Fruit fly (Drosophila melanogaster) whole organism, wandering third instar larva: ENCODE results near the gene CG13059.

Source experiments
- Abd-B ChIP-seq: fragments of >200 bp; optimal IDR thresholded peaks from 2 replicates; lab custom pipeline; 2017; ENCODE audit warnings: missing biosample characterization, missing genetic modification characterization
- CG32264 ChIP-seq: fragments of 200-800 bp; sonication (Bioruptor generic); optimal IDR thresholded peaks from 2 replicates; lab custom pipeline; 2016; ENCODE audit warnings: missing biosample characterization, missing genetic modification characterization
- CG9705 ChIP-seq: fragments of 200-800 bp; sonication (Bioruptor generic); optimal IDR thresholded peaks from 2 replicates; lab custom pipeline; 2018; ENCODE audit warnings: missing biosample characterization, mild to moderate bottlenecking, missing genetic modification characterization
- Dfd ChIP-seq: fragments of >200 bp; optimal IDR thresholded peaks from 2 replicates; lab custom pipeline; 2017; ENCODE audit warnings: missing biosample characterization, missing genetic modification characterization
- Dif ChIP-seq: fragments of 200-275, 200-300 bp; sonication (Bioruptor generic); optimal IDR thresholded peaks from 2 replicates; lab custom pipeline; 2018; ENCODE audit warnings: missing biosample characterization, missing genetic modification characterization; ENCODE audit not compliant: partially characterized antibody
- GATAd ChIP-seq: sonication (Bioruptor generic); optimal IDR thresholded peaks from 2 replicates; lab custom pipeline; 2016; ENCODE audit warnings: missing biosample characterization, missing genetic modification characterization
- HLH106 ChIP-seq: fragments of 200-800 bp; optimal IDR thresholded peaks from 3 replicates; lab custom pipeline; 2019; ENCODE audit warnings: missing biosample characterization, mild to moderate bottlenecking, missing genetic modification characterization, moderate library complexity
- Hnf4 ChIP-seq: fragments of 200-800 bp; sonication (Bioruptor generic); optimal IDR thresholded peaks from 2 replicates; lab custom pipeline; 2016; ENCODE audit warnings: missing biosample characterization, mild to moderate bottlenecking, missing genetic modification characterization
- Hr78 ChIP-seq: fragments of >200 bp; optimal IDR thresholded peaks from 2 replicates; lab custom pipeline; 2017; ENCODE audit warnings: missing biosample characterization, missing genetic modification characterization
- Hr83 ChIP-seq: fragments of 200-300 bp; sonication (Bioruptor generic); optimal IDR thresholded peaks from 2 replicates; lab custom pipeline; 2016; ENCODE audit warnings: missing biosample characterization, mild to moderate bottlenecking, missing genetic modification characterization, moderate library complexity; ENCODE audit not compliant: poor library complexity, severe bottlenecking
- Jra ChIP-seq: sonication (Bioruptor generic); optimal IDR thresholded peaks from 2 replicates; lab custom pipeline; 2016; ENCODE audit warnings: missing biosample characterization, missing genetic modification characterization
- Mio ChIP-seq: sonication (Bioruptor generic); optimal IDR thresholded peaks from 2 replicates; lab custom pipeline; 2016; ENCODE audit warnings: missing biosample characterization, missing genetic modification characterization
- N ChIP-seq: fragments of >200 bp; optimal IDR thresholded peaks from 2 replicates; lab custom pipeline; 2018; ENCODE audit warnings: missing biosample characterization, missing external identifiers, missing genetic modification characterization
- OdsH ChIP-seq: fragments of 200-800 bp; sonication (Bioruptor generic); optimal IDR thresholded peaks from 2 replicates; lab custom pipeline; 2016; ENCODE audit warnings: missing biosample characterization, mild to moderate bottlenecking, missing genetic modification characterization
- Rel ChIP-seq, 2 experiments: fragments of 200-800 bp; sonication (Bioruptor generic) in 1 of 2; optimal IDR thresholded peaks; 2 replicates in 1 of 2; 3 replicates in 1 of 2; lab custom pipeline; 2016 to 2019; ENCODE audit warnings: mild to moderate bottlenecking in 2 of 2, missing biosample characterization in 2 of 2, missing genetic modification characterization in 2 of 2, moderate library complexity in 1 of 2
- Sp1 ChIP-seq: fragments of 200-800 bp; sonication (Bioruptor generic); optimal IDR thresholded peaks from 3 replicates; lab custom pipeline; 2019; ENCODE audit warnings: missing biosample characterization, mild to moderate bottlenecking, missing genetic modification characterization, moderate library complexity
- Vsx2 ChIP-seq: fragments of 200-300, 225-300 bp; sonication (Bioruptor generic); optimal IDR thresholded peaks from 2 replicates; lab custom pipeline; 2018; ENCODE audit warnings: missing biosample characterization, missing genetic modification characterization; ENCODE audit not compliant: partially characterized antibody
- br ChIP-seq: fragments of 200-800 bp; sonication (Bioruptor generic); optimal IDR thresholded peaks from 2 replicates; lab custom pipeline; 2016; ENCODE audit warnings: missing biosample characterization, missing genetic modification characterization
- brk ChIP-seq: fragments of 200-800 bp; sonication (Bioruptor generic); optimal IDR thresholded peaks from 2 replicates; lab custom pipeline; 2016; ENCODE audit warnings: missing biosample characterization, mild to moderate bottlenecking, missing genetic modification characterization
- dl ChIP-seq, 2 experiments: fragments of 175-275, 200-275 bp in 1 of 2; fragments of 200-275 bp in 1 of 2; sonication (Bioruptor generic); optimal IDR thresholded peaks; lab custom pipeline; 2018; ENCODE audit warnings: mild to moderate bottlenecking in 2 of 2, missing biosample characterization in 2 of 2, missing genetic modification characterization in 2 of 2, moderate library complexity in 2 of 2; ENCODE audit not compliant: partially characterized antibody in 2 of 2, insufficient read depth in 1 of 2
- dmrt93B ChIP-seq: fragments of 200-800 bp; sonication (Bioruptor generic); optimal IDR thresholded peaks from 2 replicates; lab custom pipeline; 2018; ENCODE audit warnings: missing biosample characterization, mild to moderate bottlenecking, missing genetic modification characterization
- dsf ChIP-seq: sonication (Bioruptor generic); optimal IDR thresholded peaks from 2 replicates; lab custom pipeline; 2016; ENCODE audit warnings: missing biosample characterization, missing genetic modification characterization, borderline replicate concordance
- ey ChIP-seq: fragments of 200-800 bp; sonication (Bioruptor generic); optimal IDR thresholded peaks from 2 replicates; lab custom pipeline; 2016; ENCODE audit warnings: missing biosample characterization, missing genetic modification characterization
- foxo ChIP-seq, 2 experiments: fragments of 200-800 bp; sonication (Bioruptor generic); optimal IDR thresholded peaks; 2 replicates in 1 of 2; 3 replicates in 1 of 2; lab custom pipeline; 2016 to 2017; ENCODE audit warnings: missing biosample characterization in 2 of 2, missing genetic modification characterization in 2 of 2
- fru ChIP-seq: fragments of 200-800 bp; sonication (Bioruptor generic); optimal IDR thresholded peaks from 3 replicates; lab custom pipeline; 2016; ENCODE audit warnings: missing biosample characterization, mild to moderate bottlenecking, missing genetic modification characterization
- h ChIP-seq: fragments of 200-800 bp; sonication (Bioruptor generic); optimal IDR thresholded peaks from 3 replicates; lab custom pipeline; 2016; ENCODE audit warnings: missing biosample characterization, mild to moderate bottlenecking, missing genetic modification characterization
- jim ChIP-seq: fragments of 175-275, 200-325 bp; sonication (Bioruptor generic); optimal IDR thresholded peaks from 2 replicates; lab custom pipeline; 2016; ENCODE audit warnings: missing biosample characterization, mild to moderate bottlenecking, missing genetic modification characterization
- lola ChIP-seq: fragments of >200 bp; optimal IDR thresholded peaks from 2 replicates; lab custom pipeline; 2017; ENCODE audit warnings: missing biosample characterization, missing genetic modification characterization
- pan ChIP-seq: fragments of >200 bp; optimal IDR thresholded peaks from 2 replicates; lab custom pipeline; 2017
- psq ChIP-seq: fragments of 200-800 bp; sonication (Bioruptor generic); optimal IDR thresholded peaks from 3 replicates; lab custom pipeline; 2017; ENCODE audit warnings: missing biosample characterization, mild to moderate bottlenecking, missing genetic modification characterization, moderate library complexity
- rgr ChIP-seq: fragments of 200-800 bp; sonication (Bioruptor generic); optimal IDR thresholded peaks from 3 replicates; lab custom pipeline; 2016; ENCODE audit warnings: missing biosample characterization, mild to moderate bottlenecking, missing genetic modification characterization
- sage ChIP-seq: fragments of 200-800 bp; sonication (Bioruptor generic); optimal IDR thresholded peaks from 2 replicates; lab custom pipeline; 2016; ENCODE audit warnings: missing biosample characterization, mild to moderate bottlenecking, missing genetic modification characterization
- sv ChIP-seq: fragments of 200-800 bp; sonication (Bioruptor generic); optimal IDR thresholded peaks from 3 replicates; lab custom pipeline; 2016; ENCODE audit warnings: missing biosample characterization, missing genetic modification characterization
- tai ChIP-seq: sonication (Bioruptor generic); optimal IDR thresholded peaks from 2 replicates; lab custom pipeline; 2016; ENCODE audit warnings: missing biosample characterization, missing genetic modification characterization
- woc ChIP-seq: sonication (Bioruptor generic); optimal IDR thresholded peaks from 2 replicates; lab custom pipeline; 2016; ENCODE audit warnings: missing biosample characterization, mild to moderate bottlenecking, missing genetic modification characterization

CG13059 gene

dm6 chr3L:16362119-16362653, 38.7 kb downstream of the CG13059 start, which contains the start of gene Cpr72Ea:
TSS of gene Cpr72Ea (plus strand) at chr3L:16362603.
- TF ChIP-seq Hr83: no peak
- TF ChIP-seq sage (GFP tag; lab: Kevin White, UChicago): no peak
- no peak for TF ChIP-seq psq (GFP tag; lab: Kevin White, UChicago)
- TF ChIP-seq lola: no peak
- no peak for TF ChIP-seq HLH106 (tag; lab: Kevin White, UChicago)
- TF ChIP-seq Abd-B (GFP tag; lab: Kevin White, UChicago): no peak
- no peak for TF ChIP-seq Vsx2 (GFP tag; lab: Kevin White, UChicago)
- no peak for TF ChIP-seq rgr (GFP tag; lab: Kevin White, UChicago)
- TF ChIP-seq Dif (GFP tag; lab: Kevin White, UChicago): no peak

dm6 chr3L:16364182-16364581, 40.7 kb downstream of the CG13059 start:
- TF ChIP-seq woc (peak; percentile 67), psq (GFP tag; lab: Kevin White, UChicago) (peak; percentile 66), Dif (GFP tag; lab: Kevin White, UChicago) (no peak), Abd-B (GFP tag; lab: Kevin White, UChicago) (no peak), Mio (no peak), CG9705 (peak; percentile 39), Vsx2 (GFP tag; lab: Kevin White, UChicago) (no peak), br (peak; percentile 73), brk (peak; percentile 27), N (no peak), rgr (GFP tag; lab: Kevin White, UChicago) (peak; percentile 70), CG32264 (GFP tag; lab: Kevin White, UChicago) (peak; percentile 25), OdsH (GFP tag; lab: Kevin White, UChicago) (peak; percentile 81), Sp1 (GFP tag; lab: Kevin White, UChicago) (peak; percentile 78), fru (GFP tag; lab: Kevin White, UChicago) (peak; percentile 81), dl (GFP tag; optimal IDR thresholded peaks at IDR 0.05; lab: Kevin White, UChicago; ENCODE audit: insufficient read depth in 1 of 2, partially characterized antibody in 2 of 2) (no peak), Hnf4 (GFP tag; lab: Kevin White, UChicago) (peak; percentile 65), h (peak; percentile 83), foxo (GFP tag; optimal IDR thresholded peaks at IDR 0.05; lab: Kevin White, UChicago) (peak in 1 of 2 experiments; percentile 78), HLH106 (tag; lab: Kevin White, UChicago) (peak; percentile 82), dmrt93B (GFP tag; lab: Kevin White, UChicago) (peak; percentile 56), ey (peak; percentile 69)
- TF ChIP-seq, all 38 proteins: peak for 16

dm6 chr3L:16364599-16364998, 41.1 kb downstream of the CG13059 start, which contains the start of gene Cpr72Eb:
TSS of gene Cpr72Eb (plus strand) at chr3L:16364899.
- TF ChIP-seq dl (GFP tag; optimal IDR thresholded peaks at IDR 0.05; lab: Kevin White, UChicago; ENCODE audit: insufficient read depth in 1 of 2, partially characterized antibody in 2 of 2): no peak
- no peak for TF ChIP-seq CG32264 (GFP tag; lab: Kevin White, UChicago)
- no peak for TF ChIP-seq Hr83
- no peak for TF ChIP-seq sv (GFP tag; lab: Kevin White, UChicago)
- no peak for TF ChIP-seq Dif (GFP tag; lab: Kevin White, UChicago)
- TF ChIP-seq rgr (GFP tag; lab: Kevin White, UChicago): no peak
- no peak for TF ChIP-seq Dfd
- no peak for TF ChIP-seq woc
- no peak for TF ChIP-seq Hr78
- TF ChIP-seq Mio: no peak
- TF ChIP-seq lola: no peak
- no peak for TF ChIP-seq jim
- no peak for TF ChIP-seq Rel (GFP tag; optimal IDR thresholded peaks at IDR 0.05; lab: Kevin White, UChicago)
- TF ChIP-seq Rel (tag; optimal IDR thresholded peaks at IDR 0.05; lab: Kevin White, UChicago): no peak
- no peak for TF ChIP-seq br
- no peak for TF ChIP-seq Sp1 (GFP tag; lab: Kevin White, UChicago)
- TF ChIP-seq psq (GFP tag; lab: Kevin White, UChicago): no peak
- no peak for TF ChIP-seq brk
- no peak for TF ChIP-seq dsf (GFP tag; lab: Kevin White, UChicago)

- TF ChIP-seq Abd-B (GFP tag; lab: Kevin White, UChicago) (no peak), pan (lab: Kevin White, UChicago) (no peak), Mio (no peak), rgr (GFP tag; lab: Kevin White, UChicago) (no peak), Hr78 (no peak), Jra (GFP tag; lab: Kevin White, UChicago) (no peak), Rel (GFP tag; optimal IDR thresholded peaks at IDR 0.05; lab: Kevin White, UChicago) (no peak), Rel (tag; optimal IDR thresholded peaks at IDR 0.05; lab: Kevin White, UChicago) (no peak), Hr83 (no peak), GATAd (GFP tag; lab: Kevin White, UChicago) (no peak), CG9705 (no peak), dmrt93B (GFP tag; lab: Kevin White, UChicago) (no peak), tai (GFP tag; lab: Kevin White, UChicago) (no peak), jim (no peak), foxo (GFP tag; optimal IDR thresholded peaks at IDR 0.05; lab: Kevin White, UChicago) (no peak), lola (no peak), CG32264 (GFP tag; lab: Kevin White, UChicago) (no peak), Sp1 (GFP tag; lab: Kevin White, UChicago) (no peak)
Observed at dm6 chr3L:16367240-16367639, 43.8 kb downstream of the CG13059 start, which contains the start of gene Cpr72Ec. TSS of gene Cpr72Ec (minus strand) at chr3L:16367340.
